Fruit fly (Drosophila melanogaster): ENCODE data around the gene CG4594.

- TF ChIP-seq CG8478 (optimal IDR thresholded peaks at IDR 0.05) (no peak), CTCF (optimal IDR thresholded peaks at IDR 0.05) (no peak)
Measured at dm6 chr2L:9921401-9921800, 1.4 kb downstream of the CG4594 start, which contains the start of gene CG4592.

All from S2 (cell line).